Worm (Caenorhabditis elegans) whole organism, L4/young adult: ENCODE data around the gene lron-12.

Experiments
- W03F9.2 ChIP-seq: fragments of 150-350 bp; optimal IDR thresholded peaks from 2 replicates; lab custom pipeline; 2014; ENCODE audit warnings: missing biosample characterization, missing genetic modification characterization
- dao-5 ChIP-seq: sonication (generic microtip); optimal IDR thresholded peaks from 2 replicates; lab custom pipeline; 2016; ENCODE audit warnings: missing genotype, missing genetic modification characterization, moderate library complexity, missing compliant biosample characterization
- him-1 ChIP-seq: sonication (generic microtip); optimal IDR thresholded peaks from 2 replicates; lab custom pipeline; 2016; ENCODE audit warnings: missing genotype, missing genetic modification reagents, missing genetic modification characterization, missing compliant biosample characterization

DNA sequence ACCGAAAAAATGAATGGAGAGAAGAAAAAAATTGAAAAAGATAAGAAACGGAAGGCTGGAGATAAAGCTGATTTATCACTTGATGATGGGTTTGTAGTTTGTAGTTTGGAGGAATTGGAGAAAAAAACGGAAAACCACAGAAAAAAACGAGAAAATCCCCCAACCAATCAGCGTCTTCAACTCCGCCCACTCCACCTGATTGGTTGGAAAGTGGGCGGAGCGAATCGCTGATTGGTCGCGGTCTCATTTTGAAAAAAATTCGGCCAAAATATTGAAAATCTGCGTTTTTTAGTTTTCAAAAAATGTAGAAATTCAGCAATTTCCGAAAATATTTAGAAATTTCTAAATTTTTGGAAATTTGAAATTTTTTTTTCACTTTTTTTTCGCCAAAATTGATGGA lies 37.5 kb upstream of the lron-12 start:
- TF ChIP-seq him-1 (no peak), W03F9.2 (tag; lab: Kevin White, UChicago) (no peak), dao-5 (tag; lab: Kevin White, UChicago) (no peak)
